Worm (Caenorhabditis elegans): ENCODE measurements around the gene B0454.26.

Gene B0454.26

ce11 chrII:3067447-3067846 lies 29.1 kb upstream of the B0454.26 start:
- TF ChIP-seq pros-1 (tag; optimal IDR thresholded peaks at IDR 0.05) (no peak), ceh-48 (tag; optimal IDR thresholded peaks at IDR 0.05) (peak; percentile 33)

- no peak for TF ChIP-seq lin-11 (tag; optimal IDR thresholded peaks at IDR 0.05)
- TF ChIP-seq ceh-48 (tag; optimal IDR thresholded peaks at IDR 0.05) = peak; percentile 15
These were observed 28.0 kb upstream of the B0454.26 start for ce11 chrII:3066401-3066800.

ce11 chrII:3065086-3065485 lies 26.7 kb upstream of the B0454.26 start:
- no peak for TF ChIP-seq T23F11.4 (GFP tag; optimal IDR thresholded peaks at IDR 0.05)
- no peak for TF ChIP-seq C08G9.2 (tag; optimal IDR thresholded peaks at IDR 0.05)
- no peak for TF ChIP-seq pat-9 (tag; optimal IDR thresholded peaks at IDR 0.05)
- no peak for TF ChIP-seq hlh-13 (GFP tag; optimal IDR thresholded peaks at IDR 0.05)
- no peak for TF ChIP-seq ceh-22 (tag; optimal IDR thresholded peaks at IDR 0.05)
- no peak for TF ChIP-seq tbx-7 (tag; optimal IDR thresholded peaks at IDR 0.05)
- TF ChIP-seq ceh-34 (tag; optimal IDR thresholded peaks at IDR 0.05) = no peak
- no peak for TF ChIP-seq K02D7.2 (tag; optimal IDR thresholded peaks at IDR 0.05)
- no peak for TF ChIP-seq hlh-30 (tag; optimal IDR thresholded peaks at IDR 0.05; ENCODE audit: insufficient read depth)
- TF ChIP-seq hlh-8 (tag; optimal IDR thresholded peaks at IDR 0.05) = no peak
- no peak for TF ChIP-seq dmd-4 (tag; optimal IDR thresholded peaks at IDR 0.05; ENCODE audit: borderline replicate concordance)
- no peak for TF ChIP-seq ceh-18 (tag; optimal IDR thresholded peaks at IDR 0.05)
- TF ChIP-seq unc-42 (tag; optimal IDR thresholded peaks at IDR 0.05) = no peak
- no peak for TF ChIP-seq ref-2 (tag; optimal IDR thresholded peaks at IDR 0.05)
- no peak for TF ChIP-seq ceh-9 (tag; optimal IDR thresholded peaks at IDR 0.05)
- TF ChIP-seq hlh-6 (tag; optimal IDR thresholded peaks at IDR 0.05) = no peak
- TF ChIP-seq F13H6.1 (tag; optimal IDR thresholded peaks at IDR 0.05) = no peak
- TF ChIP-seq ztf-16 (tag; optimal IDR thresholded peaks at IDR 0.05) = no peak
- no peak for TF ChIP-seq che-1 (tag; optimal IDR thresholded peaks at IDR 0.05)

ce11 chrII:3064631-3065030 lies 26.3 kb upstream of the B0454.26 start:
- TF ChIP-seq nhr-232 (tag; optimal IDR thresholded peaks at IDR 0.05) = no peak
- no peak for TF ChIP-seq mec-3 (tag; optimal IDR thresholded peaks at IDR 0.05; ENCODE audit: borderline replicate concordance)
- peak; percentile 20 for TF ChIP-seq ceh-48 (tag; optimal IDR thresholded peaks at IDR 0.05)
- no peak for TF ChIP-seq syd-9 (tag; optimal IDR thresholded peaks at IDR 0.05)

- TF ChIP-seq unc-86 (tag; optimal IDR thresholded peaks at IDR 0.05) = no peak
- peak; percentile 52 for TF ChIP-seq ceh-48 (tag; optimal IDR thresholded peaks at IDR 0.05)
- TF ChIP-seq ceh-18 (tag; optimal IDR thresholded peaks at IDR 0.05) = no peak
- no peak for TF ChIP-seq unc-55 (GFP tag; optimal IDR thresholded peaks at IDR 0.05)
These were observed 25.6 kb upstream of the B0454.26 start for ce11 chrII:3063984-3064383.

- TF ChIP-seq hlh-6 (tag; optimal IDR thresholded peaks at IDR 0.05) (no peak), ets-4 (tag; optimal IDR thresholded peaks at IDR 0.05) (no peak), ceh-48 (tag; optimal IDR thresholded peaks at IDR 0.05) (peak; percentile 62)
These were observed 25.0 kb upstream of the B0454.26 start for ce11 chrII:3063366-3063765.

ce11 chrII:3062876-3063275 lies 24.5 kb upstream of the B0454.26 start:
- TF ChIP-seq ttx-3 (tag; optimal IDR thresholded peaks at IDR 0.05) = no peak
- no peak for TF ChIP-seq ceh-14 (tag; optimal IDR thresholded peaks at IDR 0.05)
- no peak for TF ChIP-seq F13H6.1 (tag; optimal IDR thresholded peaks at IDR 0.05)
- no peak for TF ChIP-seq unc-86 (tag; optimal IDR thresholded peaks at IDR 0.05)
- no peak for TF ChIP-seq tbx-2 (tag; optimal IDR thresholded peaks at IDR 0.05)
- no peak for TF ChIP-seq pros-1 (tag; optimal IDR thresholded peaks at IDR 0.05)
